Worm (Caenorhabditis elegans) whole organism, L1 larva: ENCODE data around the gene lron-12.

Experiments
- egl-27 ChIP-seq, 2 experiments: fragments of 150-350 bp in 1 of 2; sonication (generic microtip); optimal IDR thresholded peaks; 3 replicates each; lab custom pipeline; 2017 to 2018; ENCODE audit warnings: missing biosample characterization in 2 of 2, missing genetic modification characterization in 2 of 2, missing genetic modification reagents in 2 of 2
- fos-1 ChIP-seq: fragments of 150-350 bp; optimal IDR thresholded peaks from 2 replicates; lab custom pipeline; 2014; ENCODE audit warnings: missing biosample characterization, missing genetic modification characterization
- nhr-237 ChIP-seq: fragments of 150-350 bp; optimal IDR thresholded peaks from 2 replicates; lab custom pipeline; 2014; ENCODE audit warnings: missing biosample characterization, missing genetic modification characterization
- unc-98 ChIP-seq: fragments of 200-800 bp; sonication (Bioruptor generic); IDR thresholded peaks from 2 replicates; pipeline ENCODE4 v1.3.6; 2022; ENCODE audit warnings: missing genetic modification characterization, missing compliant biosample characterization
- ztf-11 ChIP-seq, 2 experiments: sonication (generic microtip); optimal IDR thresholded peaks; 2 replicates each; lab custom pipeline; 2016 to 2017; ENCODE audit warnings: missing genetic modification characterization in 2 of 2, missing biosample characterization in 1 of 2, missing compliant biosample characterization in 1 of 2

- TF ChIP-seq unc-98 (GFP tag; lab: Robert Waterston, UW) = no peak
- TF ChIP-seq nhr-237 (tag; lab: Kevin White, UChicago) = no peak
- no peak for TF ChIP-seq egl-27 (tag; optimal IDR thresholded peaks at IDR 0.05; lab: Kevin White, UChicago)
- TF ChIP-seq ztf-11 (tag; optimal IDR thresholded peaks at IDR 0.05; lab: Kevin White, UChicago) = no peak
- TF ChIP-seq fos-1 (tag; lab: Kevin White, UChicago) = no peak
These were observed 25.5 kb upstream of the lron-12 start for ce11 chrIII:12143792-12144191.
